4 worm cellular contexts compared by ENCODE assay signal in the genomic region with DNA sequence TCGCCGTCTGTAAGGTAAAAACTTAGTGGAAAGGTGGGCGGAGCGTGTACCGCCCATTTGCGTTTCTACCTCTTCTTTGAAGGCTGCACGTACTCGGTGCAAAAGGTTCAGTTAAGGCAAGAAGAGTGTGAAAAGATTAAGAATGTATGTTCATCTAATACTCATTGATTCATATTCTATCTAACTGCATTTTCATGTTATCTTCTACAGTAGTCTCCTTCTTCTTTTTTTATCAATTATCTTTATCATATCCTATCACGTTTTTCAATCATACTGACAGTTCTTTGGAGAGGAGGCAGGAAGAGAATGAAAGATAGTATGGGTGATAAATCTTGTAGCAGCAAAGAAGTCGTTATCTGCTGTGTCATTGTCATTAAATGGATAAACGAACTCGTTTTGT.
TF ChIP-seq lines count a peak whose summit lies in the region.

No protein-coding gene starts in this region.

TF ChIP-seq in whole organism, L1 larva, 84 proteins besides CTCF, POLR2A, EP300 and RAD21 (continued from another document and continues in another):
- no peak for TF ChIP-seq ztf-11 (tag; optimal IDR thresholded peaks at IDR 0.05; lab: Kevin White, UChicago)
- TF ChIP-seq elt-2 (tag; optimal IDR thresholded peaks at IDR 0.05; lab: Kevin White, UChicago): peak; percentile 74
- no peak for TF ChIP-seq nhr-77 (tag; optimal IDR thresholded peaks at IDR 0.05; lab: Kevin White, UChicago)
- peak; percentile 78 for TF ChIP-seq lin-14 (GFP tag; optimal IDR thresholded peaks at IDR 0.05; lab: Kevin White, UChicago)
- peak; percentile 2 for TF ChIP-seq lin-13 (GFP tag; optimal IDR thresholded peaks at IDR 0.05; lab: Kevin White, UChicago)
- no peak for TF ChIP-seq snpc-4 (tag; optimal IDR thresholded peaks at IDR 0.05; lab: Kevin White, UChicago)
- TF ChIP-seq lin-35 (GFP tag; optimal IDR thresholded peaks at IDR 0.05; lab: Kevin White, UChicago): peak in 1 of 2 experiments; percentile 70
- no peak for TF ChIP-seq hpl-2 (GFP tag; optimal IDR thresholded peaks at IDR 0.05; lab: Kevin White, UChicago)
- peak; percentile 73 for TF ChIP-seq nhr-19 (GFP tag; conservative IDR thresholded peaks at IDR 0.05; lab: Robert Waterston, UW)
- peak; percentile 36 for TF ChIP-seq mep-1 (tag; optimal IDR thresholded peaks at IDR 0.05; lab: Kevin White, UChicago)
- TF ChIP-seq blmp-1 (tag; optimal IDR thresholded peaks at IDR 0.05; lab: Kevin White, UChicago): peak; percentile 65
- TF ChIP-seq efl-1 (optimal IDR thresholded peaks at IDR 0.05; lab: Kevin White, UChicago): peak in 1 of 2 experiments; percentile 7
- no peak for TF ChIP-seq efl-1 (GFP tag; optimal IDR thresholded peaks at IDR 0.05 in 1 of 2; lab: Kevin White, UChicago)
- no peak for TF ChIP-seq egl-13 (tag; optimal IDR thresholded peaks at IDR 0.05; lab: Kevin White, UChicago)
- TF ChIP-seq sup-37 (GFP tag; optimal IDR thresholded peaks at IDR 0.05; lab: Kevin White, UChicago): no peak
- peak; percentile 87 for TF ChIP-seq nhr-20 (tag; optimal IDR thresholded peaks at IDR 0.05; lab: Kevin White, UChicago)
- peak; percentile 47; the same call in 1 of the 2 replicates for TF ChIP-seq grh-1 (GFP tag; IDR thresholded peaks at IDR 0.05; lab: Robert Waterston, UW)
- TF ChIP-seq mdl-1 (tag; optimal IDR thresholded peaks at IDR 0.05; lab: Kevin White, UChicago): peak in 1 of 2 experiments; percentile 44
- peak; percentile 75 for TF ChIP-seq nhr-90 (tag; optimal IDR thresholded peaks at IDR 0.05; lab: Kevin White, UChicago; ENCODE audit: poor library complexity)
- no peak for TF ChIP-seq irx-1 (tag; optimal IDR thresholded peaks at IDR 0.05; lab: Kevin White, UChicago)
- peak; percentile 50 for TF ChIP-seq tbx-2 (tag; optimal IDR thresholded peaks at IDR 0.05; lab: Kevin White, UChicago)
- no peak for TF ChIP-seq dpl-1 (GFP tag; optimal IDR thresholded peaks at IDR 0.05; lab: Kevin White, UChicago)
- TF ChIP-seq tlp-1 (tag; optimal IDR thresholded peaks at IDR 0.05; lab: Kevin White, UChicago): no peak
- TF ChIP-seq nhr-28 (tag; optimal IDR thresholded peaks at IDR 0.05; lab: Kevin White, UChicago): no peak
- peak; percentile 21 for TF ChIP-seq lir-3 (tag; optimal IDR thresholded peaks at IDR 0.05; lab: Kevin White, UChicago; ENCODE audit: poor library complexity)
- TF ChIP-seq ets-5 (GFP tag; IDR thresholded peaks at IDR 0.05; lab: Robert Waterston, UW): no peak
- no peak for TF ChIP-seq mef-2 (tag; optimal IDR thresholded peaks at IDR 0.05; lab: Kevin White, UChicago)
- TF ChIP-seq elt-3 (tag; optimal IDR thresholded peaks at IDR 0.05; lab: Kevin White, UChicago): peak; percentile 1 to 97 (median 86)
- peak; percentile 40 for TF ChIP-seq sox-4 (tag; optimal IDR thresholded peaks at IDR 0.05; lab: Kevin White, UChicago)
- no peak for TF ChIP-seq unc-30 (tag; optimal IDR thresholded peaks at IDR 0.05; lab: Kevin White, UChicago)
- TF ChIP-seq egl-27 (tag; optimal IDR thresholded peaks at IDR 0.05; lab: Kevin White, UChicago): peak in 1 of 2 experiments; percentile 61

TF ChIP-seq in whole organism, L2 larva, 48 proteins besides CTCF, POLR2A, EP300 and RAD21 (continued from another document):
- TF ChIP-seq Y55F3AM.14 (GFP tag; optimal IDR thresholded peaks at IDR 0.05; lab: Kevin White, UChicago) (peak; percentile 60), F13H6.1 (tag; optimal IDR thresholded peaks at IDR 0.05; lab: Kevin White, UChicago) (peak; percentile 42), unc-62 (GFP tag; optimal IDR thresholded peaks at IDR 0.05; lab: Kevin White, UChicago) (peak; percentile 51), lin-39 (tag; optimal IDR thresholded peaks at IDR 0.05; lab: Kevin White, UChicago) (no peak), nhr-12 (tag; optimal IDR thresholded peaks at IDR 0.05; lab: Kevin White, UChicago) (no peak), nhr-21 (tag; optimal IDR thresholded peaks at IDR 0.05; lab: Kevin White, UChicago) (peak; percentile 97), nhr-77 (tag; optimal IDR thresholded peaks at IDR 0.05; lab: Kevin White, UChicago) (no peak), lin-13 (GFP tag; optimal IDR thresholded peaks at IDR 0.05; lab: Kevin White, UChicago) (no peak), zag-1 (tag; optimal IDR thresholded peaks at IDR 0.05; lab: Kevin White, UChicago) (no peak), mab-5 (tag; optimal IDR thresholded peaks at IDR 0.05; lab: Kevin White, UChicago) (peak; percentile 17), lin-11 (tag; optimal IDR thresholded peaks at IDR 0.05; lab: Kevin White, UChicago) (no peak), crh-2 (tag; optimal IDR thresholded peaks at IDR 0.05; lab: Kevin White, UChicago) (peak; percentile 55), gmeb-1 (tag; optimal IDR thresholded peaks at IDR 0.05; lab: Kevin White, UChicago) (peak; percentile 50), blmp-1 (tag; optimal IDR thresholded peaks at IDR 0.05; lab: Kevin White, UChicago; ENCODE audit: insufficient read depth) (peak; percentile 86), nhr-6 (tag; optimal IDR thresholded peaks at IDR 0.05; lab: Kevin White, UChicago) (peak; percentile 32), mdl-1 (tag; optimal IDR thresholded peaks at IDR 0.05; lab: Kevin White, UChicago) (peak in 1 of 2 experiments; percentile 37), elt-3 (tag; optimal IDR thresholded peaks at IDR 0.05; lab: Kevin White, UChicago) (no peak), unc-55 (GFP tag; optimal IDR thresholded peaks at IDR 0.05; lab: Kevin White, UChicago) (no peak), nhr-11 (tag; optimal IDR thresholded peaks at IDR 0.05; lab: Kevin White, UChicago) (no peak), lsy-2 (tag; optimal IDR thresholded peaks at IDR 0.05; lab: Kevin White, UChicago) (peak in 1 of 2 experiments; percentile 71), elt-1 (tag; optimal IDR thresholded peaks at IDR 0.05; lab: Kevin White, UChicago) (no peak), ztf-4 (tag; optimal IDR thresholded peaks at IDR 0.05; lab: Kevin White, UChicago) (no peak), sma-3 (GFP tag; optimal IDR thresholded peaks at IDR 0.05; lab: Kevin White, UChicago) (peak; percentile 88), nhr-23 (tag; optimal IDR thresholded peaks at IDR 0.05; lab: Kevin White, UChicago) (no peak), ztf-1 (GFP tag; conservative IDR thresholded peaks at IDR 0.05; lab: Robert Waterston, UW) (no peak), sma-9 (GFP tag; optimal IDR thresholded peaks at IDR 0.05; lab: Kevin White, UChicago) (peak; percentile 99), sma-9 (tag; optimal IDR thresholded peaks at IDR 0.05; lab: Kevin White, UChicago) (no peak), nhr-25 (tag; optimal IDR thresholded peaks at IDR 0.05; lab: Kevin White, UChicago) (peak; percentile 86)
TF ChIP-seq in whole organism, L2 larva: peak in this region for 17.

TF ChIP-seq in whole organism, L3 larva, 47 proteins besides CTCF, POLR2A, EP300 and RAD21 (continued from another document):
- TF ChIP-seq jun-1 (tag; optimal IDR thresholded peaks at IDR 0.05; lab: Kevin White, UChicago): peak; percentile 32
- peak; percentile 29 for TF ChIP-seq pqm-1 (tag; optimal IDR thresholded peaks at IDR 0.05; lab: Kevin White, UChicago)
- TF ChIP-seq R02D3.7 (tag; optimal IDR thresholded peaks at IDR 0.05; lab: Kevin White, UChicago): peak; percentile 34
- no peak for TF ChIP-seq lsy-12 (tag; optimal IDR thresholded peaks at IDR 0.05; lab: Kevin White, UChicago)
- no peak for TF ChIP-seq sea-2 (GFP tag; optimal IDR thresholded peaks at IDR 0.05; lab: Kevin White, UChicago)
- TF ChIP-seq nhr-43 (tag; optimal IDR thresholded peaks at IDR 0.05; lab: Kevin White, UChicago; ENCODE audit: poor library complexity, severe bottlenecking): peak; percentile 97
- TF ChIP-seq ceh-82 (tag; optimal IDR thresholded peaks at IDR 0.05; lab: Kevin White, UChicago): no peak
- no peak for TF ChIP-seq zag-1 (tag; optimal IDR thresholded peaks at IDR 0.05; lab: Kevin White, UChicago)
- TF ChIP-seq elt-1 (tag; optimal IDR thresholded peaks at IDR 0.05; lab: Kevin White, UChicago): no peak
- no peak for TF ChIP-seq mml-1 (tag; optimal IDR thresholded peaks at IDR 0.05; lab: Kevin White, UChicago)
- TF ChIP-seq ceh-9 (tag; optimal IDR thresholded peaks at IDR 0.05; lab: Kevin White, UChicago): no peak
- TF ChIP-seq lin-39 (tag; optimal IDR thresholded peaks at IDR 0.05; lab: Kevin White, UChicago): no peak
- no peak for TF ChIP-seq lin-15B (tag; optimal IDR thresholded peaks at IDR 0.05; lab: Kevin White, UChicago)
- peak; percentile 82 for TF ChIP-seq nhr-25 (tag; optimal IDR thresholded peaks at IDR 0.05; lab: Kevin White, UChicago)
- no peak for TF ChIP-seq nhr-12 (tag; optimal IDR thresholded peaks at IDR 0.05; lab: Kevin White, UChicago)
- no peak for TF ChIP-seq fkh-2 (tag; optimal IDR thresholded peaks at IDR 0.05; lab: Kevin White, UChicago)
- no peak for TF ChIP-seq skn-1 (tag; optimal IDR thresholded peaks at IDR 0.05; lab: Kevin White, UChicago)
- no peak for TF ChIP-seq nfya-1 (tag; optimal IDR thresholded peaks at IDR 0.05; lab: Kevin White, UChicago; ENCODE audit: insufficient read depth)
- no peak for TF ChIP-seq nhr-77 (tag; optimal IDR thresholded peaks at IDR 0.05; lab: Kevin White, UChicago)
- no peak for TF ChIP-seq snpc-4 (tag; optimal IDR thresholded peaks at IDR 0.05; lab: Kevin White, UChicago)
- TF ChIP-seq ztf-11 (tag; optimal IDR thresholded peaks at IDR 0.05; lab: Kevin White, UChicago): no peak
- no peak for TF ChIP-seq fos-1 (tag; optimal IDR thresholded peaks at IDR 0.05; lab: Kevin White, UChicago)
- TF ChIP-seq tbx-2 (tag; optimal IDR thresholded peaks at IDR 0.05; lab: Kevin White, UChicago): no peak
- no peak for TF ChIP-seq daf-12 (tag; optimal IDR thresholded peaks at IDR 0.05; lab: Kevin White, UChicago)
- no peak for TF ChIP-seq nhr-237 (tag; optimal IDR thresholded peaks at IDR 0.05; lab: Kevin White, UChicago)
- TF ChIP-seq unc-62 (GFP tag; optimal IDR thresholded peaks at IDR 0.05; lab: Kevin White, UChicago): peak; percentile 9
- TF ChIP-seq elt-2 (tag; optimal IDR thresholded peaks at IDR 0.05; lab: Kevin White, UChicago): peak; percentile 79
- TF ChIP-seq ceh-28 (tag; optimal IDR thresholded peaks at IDR 0.05; lab: Kevin White, UChicago): peak; percentile 50
- no peak for TF ChIP-seq aly-2 (tag; optimal IDR thresholded peaks at IDR 0.05; lab: Kevin White, UChicago)
- peak; percentile 93 for TF ChIP-seq nhr-23 (tag; optimal IDR thresholded peaks at IDR 0.05; lab: Kevin White, UChicago)
- peak; percentile 45 to 94 (median 89) for TF ChIP-seq elt-3 (tag; optimal IDR thresholded peaks at IDR 0.05; lab: Kevin White, UChicago)
- TF ChIP-seq hmg-11 (tag; optimal IDR thresholded peaks at IDR 0.05; lab: Kevin White, UChicago): no peak
- TF ChIP-seq egl-27 (tag; optimal IDR thresholded peaks at IDR 0.05; lab: Kevin White, UChicago): no peak

TF ChIP-seq in whole organism, L4 larva, 104 proteins besides CTCF, POLR2A, EP300 and RAD21 (continued from another document and continues in another):
- TF ChIP-seq duxl-1 (tag; optimal IDR thresholded peaks at IDR 0.05; lab: Kevin White, UChicago; ENCODE audit: poor library complexity): no peak
- TF ChIP-seq R02D3.7 (tag; optimal IDR thresholded peaks at IDR 0.05; lab: Kevin White, UChicago): no peak
- TF ChIP-seq mep-1 (tag; optimal IDR thresholded peaks at IDR 0.05; lab: Kevin White, UChicago): peak; percentile 33
- peak; percentile 86 to 97 for TF ChIP-seq hif-1 (tag; optimal IDR thresholded peaks at IDR 0.05; lab: Kevin White, UChicago)
- TF ChIP-seq T20F7.1 (GFP tag; optimal IDR thresholded peaks at IDR 0.05; lab: Kevin White, UChicago): no peak
- TF ChIP-seq Y48G9A.11 (GFP tag; IDR thresholded peaks at IDR 0.05; lab: Robert Waterston, UW): no peak
- no peak for TF ChIP-seq zip-11 (GFP tag; IDR thresholded peaks at IDR 0.05; lab: Robert Waterston, UW)
- peak in 1 of 2 experiments; percentile 98 for TF ChIP-seq unc-62 (GFP tag; optimal IDR thresholded peaks at IDR 0.05 in 1 of 2; lab: Kevin White, UChicago)
- TF ChIP-seq unc-62 (tag; optimal IDR thresholded peaks at IDR 0.05; lab: Kevin White, UChicago): no peak
- no peak for TF ChIP-seq set-16 (GFP tag; IDR thresholded peaks at IDR 0.05; lab: Robert Waterston, UW)
- TF ChIP-seq F37D6.2 (tag; optimal IDR thresholded peaks at IDR 0.05; lab: Kevin White, UChicago): no peak
- no peak for TF ChIP-seq nhr-42 (GFP tag; IDR thresholded peaks at IDR 0.05; lab: Robert Waterston, UW)
- TF ChIP-seq ZK337.2 (GFP tag; IDR thresholded peaks at IDR 0.05; lab: Robert Waterston, UW): no peak
- TF ChIP-seq F10B5.3 (tag; optimal IDR thresholded peaks at IDR 0.05; lab: Kevin White, UChicago): no peak
- TF ChIP-seq spr-3 (GFP tag; optimal IDR thresholded peaks at IDR 0.05; lab: Kevin White, UChicago): no peak
- TF ChIP-seq ceh-62 (tag; optimal IDR thresholded peaks at IDR 0.05; lab: Kevin White, UChicago): no peak
- TF ChIP-seq lin-15B (tag; optimal IDR thresholded peaks at IDR 0.05; lab: Kevin White, UChicago): no peak
- no peak for TF ChIP-seq attf-4 (tag; optimal IDR thresholded peaks at IDR 0.05; lab: Kevin White, UChicago)
- TF ChIP-seq php-3 (GFP tag; IDR thresholded peaks at IDR 0.05; lab: Robert Waterston, UW): peak; percentile 63; the same call in 1 of the 2 replicates
- peak; percentile 20 for TF ChIP-seq spr-1 (tag; optimal IDR thresholded peaks at IDR 0.05; lab: Kevin White, UChicago)
- peak; percentile 67 for TF ChIP-seq hlh-30 (tag; optimal IDR thresholded peaks at IDR 0.05; lab: Kevin White, UChicago; ENCODE audit: insufficient read depth)
- TF ChIP-seq lin-29 (GFP tag; IDR thresholded peaks at IDR 0.05; lab: Robert Waterston, UW): no peak
- peak; percentile 71 for TF ChIP-seq ceh-20 (GFP tag; IDR thresholded peaks at IDR 0.05; lab: Robert Waterston, UW)
- peak; percentile 97 for TF ChIP-seq dmd-6 (GFP tag; IDR thresholded peaks at IDR 0.05; lab: Robert Waterston, UW)
- no peak for TF ChIP-seq zfp-3 (GFP tag; conservative IDR thresholded peaks at IDR 0.05; lab: Robert Waterston, UW)
- TF ChIP-seq ceh-32 (tag; optimal IDR thresholded peaks at IDR 0.05; lab: Kevin White, UChicago; ENCODE audit: poor library complexity): no peak
- TF ChIP-seq cey-2 (tag; optimal IDR thresholded peaks at IDR 0.05; lab: Kevin White, UChicago; ENCODE audit: borderline replicate concordance, insufficient read depth): peak; percentile 91
- no peak for TF ChIP-seq snpc-1.2 (GFP tag; IDR thresholded peaks at IDR 0.05; lab: Robert Waterston, UW)
- TF ChIP-seq nhr-237 (tag; optimal IDR thresholded peaks at IDR 0.05; lab: Kevin White, UChicago): no peak
- TF ChIP-seq sdz-12 (GFP tag; optimal IDR thresholded peaks at IDR 0.05; lab: Kevin White, UChicago): no peak
- peak in 1 of 2 experiments; percentile 75 for TF ChIP-seq lsy-2 (tag; optimal IDR thresholded peaks at IDR 0.05; lab: Kevin White, UChicago)
- no peak for TF ChIP-seq pqm-1 (tag; optimal IDR thresholded peaks at IDR 0.05; lab: Kevin White, UChicago)
- TF ChIP-seq vab-7 (GFP tag; IDR thresholded peaks at IDR 0.05; lab: Robert Waterston, UW): no peak
- no peak for TF ChIP-seq lin-38 (GFP tag; IDR thresholded peaks at IDR 0.05; lab: Robert Waterston, UW)
- TF ChIP-seq rbr-2 (tag; optimal IDR thresholded peaks at IDR 0.05; lab: Kevin White, UChicago): no peak
- no peak for TF ChIP-seq ceh-82 (tag; optimal IDR thresholded peaks at IDR 0.05; lab: Kevin White, UChicago)
- peak; percentile 4 for TF ChIP-seq nhr-102 (tag; optimal IDR thresholded peaks at IDR 0.05; lab: Kevin White, UChicago)
- no peak for TF ChIP-seq lin-39 (tag; optimal IDR thresholded peaks at IDR 0.05; lab: Kevin White, UChicago)
- peak; percentile 78 for TF ChIP-seq mxl-3 (GFP tag; optimal IDR thresholded peaks at IDR 0.05; lab: Kevin White, UChicago)
- TF ChIP-seq zag-1 (tag; optimal IDR thresholded peaks at IDR 0.05; lab: Kevin White, UChicago): no peak
- no peak for TF ChIP-seq lir-3 (tag; optimal IDR thresholded peaks at IDR 0.05; lab: Kevin White, UChicago)
- TF ChIP-seq nhr-111 (GFP tag; optimal IDR thresholded peaks at IDR 0.05; lab: Kevin White, UChicago): no peak
- TF ChIP-seq fos-1 (tag; optimal IDR thresholded peaks at IDR 0.05; lab: Kevin White, UChicago): no peak
- no peak for TF ChIP-seq nhr-41 (GFP tag; IDR thresholded peaks at IDR 0.05; lab: Robert Waterston, UW)
- TF ChIP-seq Y105C5A.15 (GFP tag; IDR thresholded peaks at IDR 0.05; lab: Robert Waterston, UW): no peak
- TF ChIP-seq ztf-7 (tag; optimal IDR thresholded peaks at IDR 0.05; lab: Kevin White, UChicago): no peak
- TF ChIP-seq lin-1 (GFP tag; IDR thresholded peaks at IDR 0.05; lab: Robert Waterston, UW): no peak
- no peak for TF ChIP-seq nhr-6 (tag; optimal IDR thresholded peaks at IDR 0.05; lab: Kevin White, UChicago)
- peak; percentile 39 for TF ChIP-seq mes-2 (tag; optimal IDR thresholded peaks at IDR 0.05; lab: Kevin White, UChicago; ENCODE audit: poor library complexity, severe bottlenecking)
